Worm (Caenorhabditis elegans): Measurements from ENCODE around the gene arrd-25.

DNA sequence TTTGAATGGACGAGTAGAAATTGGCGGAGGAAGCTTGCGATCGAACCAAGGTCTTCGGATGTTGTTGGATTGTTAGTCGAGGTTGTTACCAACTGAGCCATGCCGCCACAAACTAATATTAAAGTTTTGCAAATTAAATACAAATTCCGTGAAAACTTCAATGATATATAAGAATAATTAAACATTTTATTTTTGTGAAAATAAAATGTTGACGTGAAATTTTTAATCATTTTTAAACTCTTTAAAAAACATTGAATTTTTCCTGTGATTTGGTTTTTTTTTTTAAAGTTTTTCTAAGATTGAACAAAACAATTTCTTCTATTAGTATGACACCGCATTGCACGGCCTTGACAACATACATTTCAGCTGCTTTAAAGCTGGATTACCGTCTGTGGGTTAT, 42.9 kb upstream of the arrd-25 start, which contains the start of gene C31E10.11:
- TF ChIP-seq dve-1 (tag; optimal IDR thresholded peaks at IDR 0.05) = no peak
- no peak for TF ChIP-seq eyg-1 (tag; optimal IDR thresholded peaks at IDR 0.05)
- no peak for TF ChIP-seq fkh-10 (GFP tag; optimal IDR thresholded peaks at IDR 0.05)
- TF ChIP-seq tbx-2 (tag; optimal IDR thresholded peaks at IDR 0.05) = no peak
- TF ChIP-seq sdc-2 (tag; optimal IDR thresholded peaks at IDR 0.05) = no peak
- TF ChIP-seq ceh-9 (tag; optimal IDR thresholded peaks at IDR 0.05) = no peak
- no peak for TF ChIP-seq ceh-6 (GFP tag; optimal IDR thresholded peaks at IDR 0.05)
- TF ChIP-seq nhr-11 (tag; optimal IDR thresholded peaks at IDR 0.05) = no peak
- TF ChIP-seq pha-4 (tag; optimal IDR thresholded peaks at IDR 0.05) = no peak
- TF ChIP-seq madf-2 (tag; optimal IDR thresholded peaks at IDR 0.05) = no peak
- TF ChIP-seq sox-4 (tag; optimal IDR thresholded peaks at IDR 0.05) = no peak
- TF ChIP-seq unc-86 (tag; optimal IDR thresholded peaks at IDR 0.05) = no peak

All from whole organism, late embryonic.